Worm (Caenorhabditis elegans): ENCODE measurements around the gene col-106.

col-106 gene

DNA sequence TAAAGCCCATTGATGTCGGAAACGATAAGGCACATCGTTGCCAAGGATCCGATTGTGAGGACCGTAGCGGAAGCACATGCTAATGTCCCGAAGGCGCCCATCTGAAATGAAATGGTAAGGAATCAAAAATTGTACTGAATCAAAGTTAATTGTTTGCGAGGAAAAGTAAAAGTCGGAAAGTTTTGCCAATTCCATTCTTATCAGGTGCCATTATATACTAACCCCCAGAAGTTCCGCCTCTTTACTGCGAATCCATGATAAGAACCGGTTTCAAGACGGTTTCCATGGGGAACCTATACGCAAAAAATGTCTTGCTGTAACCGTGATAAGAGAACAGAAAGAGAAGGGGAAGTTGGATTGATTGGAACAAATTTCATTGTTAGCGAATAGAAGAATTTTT lies at the start of gene col-106:
TSS of gene col-106 (minus strand) at position 101 of the 400 bp plus-strand sequence.
- TF ChIP-seq W03F9.2 (tag; optimal IDR thresholded peaks at IDR 0.05) = no peak
- no peak for TF ChIP-seq dao-5 (tag; optimal IDR thresholded peaks at IDR 0.05)
- TF ChIP-seq him-1 (tag; optimal IDR thresholded peaks at IDR 0.05) = no peak

ce11 chrIV:1510241-1510640 lies 49.7 kb upstream of the col-106 start, which contains the start of gene txt-4:
TSS of gene txt-4 (plus strand) at chrIV:1510564.
- TF ChIP-seq dao-5 (tag; optimal IDR thresholded peaks at IDR 0.05) = no peak

DNA sequence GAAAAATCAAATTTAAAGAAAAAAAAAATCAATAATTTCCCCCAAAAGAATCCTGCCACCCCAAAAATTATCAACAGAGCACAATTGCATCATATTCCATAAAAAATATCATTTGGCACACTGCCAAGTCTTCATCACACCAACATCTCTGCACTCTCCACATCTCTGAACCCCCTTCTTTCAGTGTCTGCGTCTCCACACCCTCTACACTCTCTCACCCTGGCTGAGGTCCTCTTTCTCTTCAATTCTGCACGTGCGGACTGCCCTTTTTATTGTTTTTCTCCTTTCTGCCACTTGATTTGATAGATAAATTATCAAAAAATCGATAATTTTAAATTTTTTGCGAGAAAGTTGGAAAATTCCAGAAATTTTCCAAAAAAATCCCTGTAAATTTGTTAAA lies 36.9 kb upstream of the col-106 start, which contains the start of gene hxk-3:
TSS of gene hxk-3 (plus strand) at position 179 of the 400 bp plus-strand sequence.
- TF ChIP-seq dao-5 (tag; optimal IDR thresholded peaks at IDR 0.05) = no peak
- TF ChIP-seq W03F9.2 (tag; optimal IDR thresholded peaks at IDR 0.05) = no peak
- no peak for TF ChIP-seq him-1 (tag; optimal IDR thresholded peaks at IDR 0.05)

- TF ChIP-seq dao-5 (tag; optimal IDR thresholded peaks at IDR 0.05) (no peak), him-1 (tag; optimal IDR thresholded peaks at IDR 0.05) (no peak), W03F9.2 (tag; optimal IDR thresholded peaks at IDR 0.05) (no peak)
These were observed 36.1 kb upstream of the col-106 start for ce11 chrIV:1496679-1497033.

- TF ChIP-seq dao-5 (tag; optimal IDR thresholded peaks at IDR 0.05) (no peak), him-1 (tag; optimal IDR thresholded peaks at IDR 0.05) (no peak), W03F9.2 (tag; optimal IDR thresholded peaks at IDR 0.05) (no peak)
These were observed 35.6 kb upstream of the col-106 start, which contains the start of gene npp-20 for ce11 chrIV:1496017-1496678. TSS of gene npp-20 (minus strand) at chrIV:1496022.

DNA sequence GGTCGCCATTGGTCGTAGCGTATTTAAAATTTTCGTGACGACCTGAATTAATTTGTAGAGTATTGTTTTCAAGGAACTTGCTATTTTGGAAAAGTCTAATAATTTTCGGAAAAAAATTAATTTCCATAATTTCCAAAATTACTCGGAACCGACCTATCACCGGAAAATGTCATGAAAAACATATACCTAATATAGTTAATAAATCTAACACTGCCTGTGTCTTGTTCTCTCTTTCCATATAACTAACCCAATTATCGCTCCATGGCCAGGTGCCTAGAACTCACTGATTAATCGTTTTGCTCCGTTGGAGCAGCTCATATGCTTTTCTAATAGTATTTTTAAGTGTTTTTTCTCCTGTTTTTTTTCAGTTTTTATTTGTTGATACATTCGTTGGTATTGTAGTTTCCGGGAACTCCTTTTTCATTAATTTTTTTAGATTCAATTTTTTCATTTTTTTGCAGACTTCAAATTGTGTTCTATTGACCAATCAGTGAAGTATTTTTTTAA lies 24.4 kb upstream of the col-106 start, which contains the start of gene Y77E11A.16:
TSS of gene Y77E11A.16 (plus strand) at position 457 of the 507 bp plus-strand sequence.
- TF ChIP-seq W03F9.2 (tag; optimal IDR thresholded peaks at IDR 0.05) (no peak), dao-5 (tag; optimal IDR thresholded peaks at IDR 0.05) (no peak)

ce11 chrIV:1478649-1479048 lies 18.1 kb upstream of the col-106 start:
- TF ChIP-seq dao-5 (tag; optimal IDR thresholded peaks at IDR 0.05) (no peak), him-1 (tag; optimal IDR thresholded peaks at IDR 0.05) (no peak), W03F9.2 (tag; optimal IDR thresholded peaks at IDR 0.05) (no peak)

DNA sequence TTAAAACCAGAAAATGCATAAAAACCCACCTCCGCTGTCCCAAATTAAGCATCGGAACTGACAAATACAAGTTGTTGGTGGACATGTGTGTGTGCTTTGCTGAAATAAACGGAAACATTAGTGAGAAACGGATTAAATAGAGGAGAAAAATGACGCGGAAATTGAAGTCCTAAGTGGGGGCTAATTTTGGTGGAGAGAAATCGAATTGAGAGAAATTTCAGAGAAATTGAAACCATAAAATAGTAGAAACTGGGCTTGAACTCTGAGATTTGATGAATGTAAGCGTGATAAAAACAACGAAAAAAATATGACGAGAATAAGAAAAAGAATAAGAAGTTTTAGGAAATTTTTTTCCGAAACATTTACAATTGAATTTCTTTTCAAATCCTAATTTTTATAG lies 14.4 kb upstream of the col-106 start, which contains the start of gene Y77E11A.12:
TSS of gene Y77E11A.12 (minus strand) at position 101 of the 400 bp plus-strand sequence.
- no peak for TF ChIP-seq W03F9.2 (tag; optimal IDR thresholded peaks at IDR 0.05)
- TF ChIP-seq him-1 (tag; optimal IDR thresholded peaks at IDR 0.05) = no peak
- TF ChIP-seq dao-5 (tag; optimal IDR thresholded peaks at IDR 0.05) = no peak

ce11 chrIV:1472145-1472544 lies 11.6 kb upstream of the col-106 start:
- TF ChIP-seq dao-5 (tag; optimal IDR thresholded peaks at IDR 0.05) = no peak
- TF ChIP-seq him-1 (tag; optimal IDR thresholded peaks at IDR 0.05) = no peak
- no peak for TF ChIP-seq W03F9.2 (tag; optimal IDR thresholded peaks at IDR 0.05)

DNA sequence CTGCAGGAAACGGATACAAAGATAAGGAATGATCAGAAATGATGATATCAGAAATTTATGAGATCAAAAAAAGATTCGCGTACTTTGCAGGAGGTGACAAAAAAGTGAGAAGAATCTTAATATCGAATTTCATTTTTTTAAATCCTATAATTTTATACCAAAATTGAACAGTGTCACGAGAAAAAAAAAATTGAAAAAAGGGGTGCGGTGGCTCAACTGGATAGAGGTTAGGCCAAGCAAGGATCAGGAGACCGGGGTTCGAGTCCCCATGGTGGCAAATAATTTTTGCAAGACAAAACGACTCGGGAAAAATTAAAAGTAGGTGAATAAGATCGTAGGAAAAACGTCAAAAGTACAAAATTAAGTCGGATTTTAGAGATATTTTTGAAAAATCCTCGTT lies 9.8 kb upstream of the col-106 start:
- TF ChIP-seq W03F9.2 (tag; optimal IDR thresholded peaks at IDR 0.05) (no peak), him-1 (tag; optimal IDR thresholded peaks at IDR 0.05) (no peak), dao-5 (tag; optimal IDR thresholded peaks at IDR 0.05) (no peak)

DNA sequence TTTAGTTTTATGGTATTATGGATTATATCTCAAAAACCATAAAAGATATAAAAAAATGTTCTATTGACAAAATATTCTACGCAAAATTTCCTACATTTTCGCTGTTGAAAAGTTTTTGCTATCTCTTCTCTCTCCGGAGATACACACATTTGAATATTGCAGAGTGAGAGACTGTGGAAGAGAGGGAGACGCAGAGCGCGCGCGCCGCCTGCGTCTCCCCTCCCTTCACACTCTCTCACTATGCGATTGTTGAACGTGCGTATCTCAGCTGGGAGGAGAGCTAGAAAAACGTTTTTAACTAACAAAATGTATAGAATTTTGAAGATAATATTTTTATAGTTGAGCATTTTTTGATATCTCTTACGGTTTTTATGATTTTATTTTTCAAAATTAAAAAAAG lies 8.5 kb upstream of the col-106 start:
- TF ChIP-seq W03F9.2 (tag; optimal IDR thresholded peaks at IDR 0.05) (no peak), dao-5 (tag; optimal IDR thresholded peaks at IDR 0.05) (no peak), him-1 (tag; optimal IDR thresholded peaks at IDR 0.05) (no peak)

DNA sequence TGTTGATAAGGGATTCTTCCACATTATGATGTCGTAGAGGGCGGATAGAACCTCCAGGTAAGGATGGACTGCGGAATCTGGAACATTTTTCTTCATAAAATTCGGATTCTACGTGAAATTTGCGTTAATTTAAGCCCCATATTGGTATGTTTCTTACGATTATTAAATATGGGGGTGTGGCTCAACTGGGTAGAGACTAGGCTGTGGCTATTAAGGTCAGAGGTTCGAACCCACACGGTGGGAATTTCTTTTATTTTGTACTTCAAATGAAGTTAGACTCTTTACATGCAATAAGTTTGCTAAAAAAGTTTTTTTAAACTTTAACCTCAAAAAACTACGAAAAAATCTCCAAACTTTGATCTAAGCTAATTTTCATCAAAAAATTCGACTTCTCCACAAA lies 4.9 kb upstream of the col-106 start:
- TF ChIP-seq him-1 (tag; optimal IDR thresholded peaks at IDR 0.05) (no peak), dao-5 (tag; optimal IDR thresholded peaks at IDR 0.05) (no peak), W03F9.2 (tag; optimal IDR thresholded peaks at IDR 0.05) (no peak)

- TF ChIP-seq W03F9.2 (tag; optimal IDR thresholded peaks at IDR 0.05) (no peak), dao-5 (tag; optimal IDR thresholded peaks at IDR 0.05) (no peak), him-1 (tag; optimal IDR thresholded peaks at IDR 0.05) (no peak)
These were observed 877 bp upstream of the col-106 start for ce11 chrIV:1461463-1461862.

- TF ChIP-seq dao-5 (tag; optimal IDR thresholded peaks at IDR 0.05) (no peak), W03F9.2 (tag; optimal IDR thresholded peaks at IDR 0.05) (no peak), him-1 (tag; optimal IDR thresholded peaks at IDR 0.05) (no peak)
These were observed 628 bp downstream of the col-106 start for ce11 chrIV:1459826-1460489.

Data from whole organism, L4/young adult.